Worm (Caenorhabditis elegans) whole organism, mixed stage, embryonic: Measurements from ENCODE around the gene gbb-1.

Source experiments
- M03D4.4 ChIP-seq: sonication (generic microtip); optimal IDR thresholded peaks from 2 replicates; lab custom pipeline; 2017; ENCODE audit warnings: mild to moderate bottlenecking, missing genetic modification characterization, missing compliant biosample characterization
- bed-3 ChIP-seq: fragments of 200-800 bp; sonication (Bioruptor generic); optimal IDR thresholded peaks from 3 replicates; lab custom pipeline; 2018; ENCODE audit warnings: mild to moderate bottlenecking, missing genetic modification characterization, moderate library complexity, missing compliant biosample characterization
- ceh-39 ChIP-seq: fragments of 150-350 bp; optimal IDR thresholded peaks from 2 replicates; lab custom pipeline; 2014; ENCODE audit warnings: missing biosample characterization, missing genetic modification characterization
- ces-1 ChIP-seq: fragments of 150-350 bp; optimal IDR thresholded peaks from 2 replicates; lab custom pipeline; 2014; ENCODE audit warnings: missing biosample characterization, missing genetic modification reagents, missing genetic modification characterization
- elt-1 ChIP-seq: sonication (generic microtip); optimal IDR thresholded peaks from 2 replicates; lab custom pipeline; 2017; ENCODE audit warnings: missing genetic modification characterization, mild to moderate bottlenecking, missing compliant biosample characterization, antibody characterized with exemption, moderate library complexity, borderline replicate concordance; ENCODE audit not compliant: insufficient read depth
- nhr-12 ChIP-seq: fragments of 150-350 bp; optimal IDR thresholded peaks from 2 replicates; lab custom pipeline; 2014; ENCODE audit warnings: missing biosample characterization, missing genetic modification characterization
- nhr-2 ChIP-seq: fragments of 150-350 bp; optimal IDR thresholded peaks from 2 replicates; lab custom pipeline; 2014; ENCODE audit warnings: missing biosample characterization, missing genetic modification characterization
- nhr-237 ChIP-seq: fragments of 150-350 bp; optimal IDR thresholded peaks from 2 replicates; lab custom pipeline; 2014; ENCODE audit warnings: missing biosample characterization, missing genetic modification characterization
- nhr-76 ChIP-seq: sonication (generic microtip); optimal IDR thresholded peaks from 2 replicates; lab custom pipeline; 2017; ENCODE audit warnings: missing biosample characterization, missing genetic modification characterization
- pha-4 ChIP-seq: fragments of 150-350 bp; optimal IDR thresholded peaks from 2 replicates; lab custom pipeline; 2018; ENCODE audit warnings: missing biosample characterization, missing genetic modification reagents, missing genetic modification characterization
- snpc-4 ChIP-seq: fragments of 150-350 bp; optimal IDR thresholded peaks from 2 replicates; lab custom pipeline; 2014; ENCODE audit warnings: missing biosample characterization, missing genetic modification characterization
- unc-62 ChIP-seq: fragments of 150-350 bp; optimal IDR thresholded peaks from 2 replicates; lab custom pipeline; 2014; ENCODE audit warnings: missing biosample characterization, missing genetic modification reagents, missing genetic modification characterization
- ztf-11 ChIP-seq: fragments of 150-350 bp; optimal IDR thresholded peaks from 2 replicates; lab custom pipeline; 2014; ENCODE audit warnings: missing biosample characterization, missing genetic modification characterization

- TF ChIP-seq unc-62 (GFP tag; lab: Kevin White, UChicago): peak; percentile 95
- TF ChIP-seq nhr-76 (tag; lab: Kevin White, UChicago): no peak
- no peak for TF ChIP-seq nhr-12 (tag; lab: Kevin White, UChicago)
- TF ChIP-seq nhr-2 (tag; lab: Kevin White, UChicago): peak; percentile 68
- no peak for TF ChIP-seq ztf-11
- TF ChIP-seq nhr-237: no peak
- TF ChIP-seq pha-4 (tag; lab: Kevin White, UChicago): no peak
- no peak for TF ChIP-seq snpc-4 (tag; lab: Kevin White, UChicago)
- no peak for TF ChIP-seq bed-3 (GFP tag; lab: Kevin White, UChicago)
- peak; percentile 89 for TF ChIP-seq ces-1 (GFP tag; lab: Kevin White, UChicago)
- TF ChIP-seq M03D4.4 (tag; lab: Kevin White, UChicago): no peak
- TF ChIP-seq ceh-39 (tag; lab: Kevin White, UChicago): no peak
- no peak for TF ChIP-seq elt-1 (tag; lab: Kevin White, UChicago)
Observed at ce11 chrX:2920456-2920855, 37.3 kb upstream of the gbb-1 start.
